Fruit fly (Drosophila melanogaster): ENCODE data around the gene Apc.
A peak's percentile ranks its signal among the peaks of the same experiment; 100 is the strongest.

Apc gene

DNA sequence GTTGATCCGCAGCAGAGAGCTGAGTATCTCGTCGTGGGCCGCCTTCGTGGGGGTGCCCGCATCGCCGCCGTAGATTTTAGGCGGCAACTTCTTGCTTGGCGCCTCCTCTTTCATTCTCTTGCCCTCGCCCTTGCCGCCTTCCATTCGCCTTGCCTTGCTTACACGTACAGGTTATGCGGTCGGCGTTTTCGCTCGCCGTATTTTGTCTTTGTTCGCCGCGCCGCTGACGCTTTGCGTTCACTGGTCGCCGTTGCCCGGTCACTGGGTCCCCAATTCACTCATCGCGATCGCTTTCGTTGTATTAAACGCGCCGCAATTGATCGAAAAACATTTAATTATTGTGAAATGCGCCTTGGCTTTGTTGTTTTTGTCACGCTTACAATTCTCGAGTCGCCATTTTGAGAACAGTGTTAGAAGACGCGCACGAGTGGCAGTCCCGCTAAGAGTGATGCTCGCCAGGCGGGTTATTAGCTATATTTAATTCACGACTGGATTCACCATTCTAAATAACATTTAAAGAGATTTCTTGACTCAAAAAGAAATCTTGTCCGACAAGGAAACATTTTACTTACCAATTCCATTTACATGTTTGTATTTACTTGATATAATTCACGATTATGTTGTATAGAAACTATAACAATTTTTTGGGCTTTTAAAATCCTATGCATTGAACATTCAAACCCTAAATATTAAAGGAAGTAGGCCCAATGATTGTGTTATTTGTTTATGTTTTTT is 33.4 kb downstream of the Apc start, which contains the start of gene wdn (continued):
- TF ChIP-seq CG10267 (tag; optimal IDR thresholded peaks at IDR 0.05) (peak; percentile 88), CG7745 (tag; optimal IDR thresholded peaks at IDR 0.05) (no peak), Dek (tag; optimal IDR thresholded peaks at IDR 0.05) (no peak), HLH3B (GFP tag; IDR thresholded peaks at IDR 0.05) (no peak), Opbp (GFP tag; IDR thresholded peaks at IDR 0.05; ENCODE audit: partially characterized antibody) (0 out of 3 replicates have a peak, but pooled peaks have one; percentile 8), pum (GFP tag; optimal IDR thresholded peaks at IDR 0.05) (no peak), corto (GFP tag; optimal IDR thresholded peaks at IDR 0.05) (no peak), danr (GFP tag; IDR thresholded peaks at IDR 0.05) (no peak), Elba2 (GFP tag; optimal IDR thresholded peaks at IDR 0.05) (no peak), Blimp-1 (GFP tag; optimal IDR thresholded peaks at IDR 0.05) (no peak), CG3995 (GFP tag; optimal IDR thresholded peaks at IDR 0.05) (no peak), maf-S (GFP tag; optimal IDR thresholded peaks at IDR 0.05) (no peak), Lim3 (GFP tag; IDR thresholded peaks at IDR 0.05) (no peak), CG4360 (GFP tag; IDR thresholded peaks at IDR 0.05) (peak; percentile 70), chinmo (GFP tag; IDR thresholded peaks at IDR 0.05; ENCODE audit: partially characterized antibody) (0 out of 4 replicates have a peak, but pooled peaks have one; percentile 23), unpg (GFP tag; optimal IDR thresholded peaks at IDR 0.05) (no peak), CG10979 (tag; optimal IDR thresholded peaks at IDR 0.05) (no peak), crc (GFP tag; optimal IDR thresholded peaks at IDR 0.05) (no peak), CG14965 (GFP tag; optimal IDR thresholded peaks at IDR 0.05; ENCODE audit: borderline replicate concordance) (no peak), ham (GFP tag; IDR thresholded peaks at IDR 0.05) (no peak), CG8281 (tag; optimal IDR thresholded peaks at IDR 0.05) (no peak), NK7.1 (GFP tag; optimal IDR thresholded peaks at IDR 0.05) (no peak), CHES-1-like (GFP tag; optimal IDR thresholded peaks at IDR 0.05) (peak; percentile 35), sima (GFP tag; optimal IDR thresholded peaks at IDR 0.05) (no peak), Hsf (GFP tag; optimal IDR thresholded peaks at IDR 0.05) (no peak), CG12391 (tag; optimal IDR thresholded peaks at IDR 0.05) (no peak), prd (optimal IDR thresholded peaks at IDR 0.05) (peak in 1 of 2 experiments; percentile 29), prd (GFP tag; IDR thresholded peaks at IDR 0.05) (no peak), dm (GFP tag; optimal IDR thresholded peaks at IDR 0.05) (peak; percentile 63), CG13624 (GFP tag; optimal IDR thresholded peaks at IDR 0.05) (peak; percentile 59), btn (GFP tag; optimal IDR thresholded peaks at IDR 0.05) (no peak), E2f2 (GFP tag; IDR thresholded peaks at IDR 0.05) (peak; percentile 35; the same call in 1 of the 2 replicates), CG2116 (GFP tag; optimal IDR thresholded peaks at IDR 0.05) (no peak), Dp (GFP tag; optimal IDR thresholded peaks at IDR 0.05) (no peak), Dad (GFP tag; optimal IDR thresholded peaks at IDR 0.05) (no peak), CG7556 (GFP tag; optimal IDR thresholded peaks at IDR 0.05) (no peak), gcm (GFP tag; optimal IDR thresholded peaks at IDR 0.05) (peak; percentile 49), CG18262 (tag; optimal IDR thresholded peaks at IDR 0.05) (peak; percentile 15), CG3838 (GFP tag; optimal IDR thresholded peaks at IDR 0.05) (no peak), Xbp1 (GFP tag; optimal IDR thresholded peaks at IDR 0.05) (no peak), wor (GFP tag; IDR thresholded peaks at IDR 0.05) (no peak), CG31365 (tag; optimal IDR thresholded peaks at IDR 0.05) (no peak), CG2120 (GFP tag; optimal IDR thresholded peaks at IDR 0.05) (no peak), Ets97D (GFP tag; optimal IDR thresholded peaks at IDR 0.05) (peak; percentile 30)
